Fruit fly (Drosophila melanogaster) whole organism, embryonic: ENCODE data around the gene veli.

ENCODE experiments used
- CG10147 ChIP-seq: fragments of 200-800 bp; sonication (Bioruptor generic); optimal IDR thresholded peaks from 2 replicates; lab custom pipeline; 2019; ENCODE audit warnings: missing biosample characterization, mild to moderate bottlenecking, missing genetic modification characterization, moderate library complexity
- CG10565 ChIP-seq: fragments of 200-800 bp; sonication (Bioruptor generic); optimal IDR thresholded peaks from 3 replicates; lab custom pipeline; 2016; ENCODE audit warnings: missing biosample characterization, mild to moderate bottlenecking, missing genetic modification characterization
- CG11504 ChIP-seq: fragments of 200-800 bp; sonication (Bioruptor generic); optimal IDR thresholded peaks from 3 replicates; lab custom pipeline; 2019; ENCODE audit warnings: missing biosample characterization, mild to moderate bottlenecking, missing genetic modification characterization, moderate library complexity
- CG13123 ChIP-seq: fragments of 200-800 bp; sonication (Bioruptor generic); optimal IDR thresholded peaks from 2 replicates; lab custom pipeline; 2016; ENCODE audit warnings: missing biosample characterization, missing genetic modification characterization
- CG1602 ChIP-seq: fragments of 200-800 bp; sonication (Bioruptor generic); optimal IDR thresholded peaks from 3 replicates; lab custom pipeline; 2016; ENCODE audit warnings: missing biosample characterization, missing genetic modification characterization
- CG16863 ChIP-seq: fragments of 200-800 bp; sonication (Bioruptor generic); optimal IDR thresholded peaks from 3 replicates; lab custom pipeline; 2016; ENCODE audit warnings: missing biosample characterization, missing genetic modification characterization
- CG18764 ChIP-seq: fragments of 200-800 bp; sonication (Bioruptor generic); optimal IDR thresholded peaks from 3 replicates; lab custom pipeline; 2016; ENCODE audit warnings: missing biosample characterization, missing genetic modification characterization
- CG2202 ChIP-seq: fragments of 200-800 bp; sonication (Bioruptor generic); optimal IDR thresholded peaks from 2 replicates; lab custom pipeline; 2018; ENCODE audit warnings: missing biosample characterization, mild to moderate bottlenecking, missing genetic modification characterization
- CG30020 ChIP-seq: fragments of 200-800 bp; optimal IDR thresholded peaks from 2 replicates; lab custom pipeline; 2019; ENCODE audit warnings: missing biosample characterization, mild to moderate bottlenecking, missing genetic modification characterization, moderate library complexity
- CG31365 ChIP-seq: fragments of 200-800 bp; sonication (Bioruptor generic); optimal IDR thresholded peaks from 2 replicates; lab custom pipeline; 2018; ENCODE audit warnings: missing biosample characterization, mild to moderate bottlenecking, missing genetic modification characterization
- CG3163 ChIP-seq: fragments of 200-800 bp; sonication (Bioruptor generic); optimal IDR thresholded peaks from 3 replicates; lab custom pipeline; 2016; ENCODE audit warnings: missing biosample characterization, missing genetic modification characterization
- CG3407 ChIP-seq: fragments of 200-800 bp; sonication (Bioruptor generic); optimal IDR thresholded peaks from 2 replicates; lab custom pipeline; 2018; ENCODE audit warnings: missing biosample characterization, mild to moderate bottlenecking, missing genetic modification characterization
- CG42726 ChIP-seq: fragments of 200-800 bp; sonication (Bioruptor generic); IDR thresholded peaks from 2 replicates; pipeline ENCODE4 v1.3.6; 2022; ENCODE audit warnings: missing biosample characterization, missing genetic modification characterization; ENCODE audit not compliant: partially characterized antibody
- CG4730 ChIP-seq: fragments of 200-800 bp; sonication (Bioruptor generic); IDR thresholded peaks from 2 replicates; pipeline ENCODE4 v1.3.6; 2022; ENCODE audit warnings: missing biosample characterization, missing genetic modification characterization
- CG7786 ChIP-seq: fragments of 200-800 bp; sonication (Bioruptor generic); optimal IDR thresholded peaks from 2 replicates; lab custom pipeline; 2016; ENCODE audit warnings: missing biosample characterization, missing genetic modification characterization
- CHES-1-like ChIP-seq: fragments of 200-800 bp; sonication (Bioruptor generic); optimal IDR thresholded peaks from 2 replicates; lab custom pipeline; 2016; ENCODE audit warnings: missing biosample characterization, missing genetic modification characterization
- Chrac-16 ChIP-seq: fragments of 200-800 bp; sonication (Bioruptor generic); optimal IDR thresholded peaks from 3 replicates; lab custom pipeline; 2016; ENCODE audit warnings: missing biosample characterization, missing genetic modification characterization
- Deaf1 ChIP-seq: fragments of 200-800 bp; optimal IDR thresholded peaks from 3 replicates; lab custom pipeline; 2019; ENCODE audit warnings: missing biosample characterization, mild to moderate bottlenecking, missing genetic modification characterization, moderate library complexity
- Dip3 ChIP-seq: fragments of 200-800 bp; sonication (Bioruptor generic); optimal IDR thresholded peaks from 3 replicates; lab custom pipeline; 2016; ENCODE audit warnings: missing biosample characterization, missing genetic modification characterization
- Dll ChIP-seq: fragments of 200-800 bp; sonication (Bioruptor generic); IDR thresholded peaks from 4 replicates; pipeline ENCODE4 v1.3.6; 2022; ENCODE audit warnings: missing biosample characterization, missing genetic modification characterization; ENCODE audit not compliant: partially characterized antibody
- Drgx ChIP-seq: fragments of 200-800 bp; sonication (Bioruptor generic); IDR thresholded peaks from 2 replicates; pipeline ENCODE4 v1.3.6; 2022; ENCODE audit warnings: missing biosample characterization, missing genetic modification characterization
- Lhr ChIP-seq: fragments of 200-800 bp; sonication (Bioruptor generic); optimal IDR thresholded peaks from 3 replicates; lab custom pipeline; 2017; ENCODE audit warnings: mild to moderate bottlenecking, missing biosample characterization, missing genetic modification reagents, missing genetic modification characterization
- Lpt ChIP-seq: fragments of >200 bp; optimal IDR thresholded peaks from 2 replicates; lab custom pipeline; 2018; ENCODE audit warnings: missing biosample characterization, missing genetic modification characterization
- Neu2 ChIP-seq: fragments of 200-800 bp; sonication (Bioruptor generic); optimal IDR thresholded peaks from 3 replicates; lab custom pipeline; 2016; ENCODE audit warnings: missing biosample characterization, missing genetic modification characterization, borderline replicate concordance
- Nf-YC ChIP-seq: fragments of 200-800 bp; optimal IDR thresholded peaks from 3 replicates; lab custom pipeline; 2019; ENCODE audit warnings: missing biosample characterization, mild to moderate bottlenecking, missing genetic modification characterization, moderate library complexity
- Oaz ChIP-seq: fragments of 200-800 bp; sonication (Bioruptor generic); IDR thresholded peaks from 2 replicates; pipeline ENCODE4 v1.3.6; 2022; ENCODE audit warnings: missing biosample characterization, missing genetic modification characterization
- Optix ChIP-seq: fragments of 200-800 bp; sonication (Bioruptor generic); IDR thresholded peaks from 3 replicates; pipeline ENCODE4 v1.3.6; 2022; ENCODE audit warnings: missing biosample characterization, missing genetic modification characterization
- Spps ChIP-seq: fragments of 200-800 bp; sonication (Bioruptor generic); optimal IDR thresholded peaks from 2 replicates; lab custom pipeline; 2018; ENCODE audit warnings: missing biosample characterization, mild to moderate bottlenecking, missing genetic modification characterization
- ara ChIP-seq: fragments of 200-800 bp; sonication (Bioruptor generic); IDR thresholded peaks from 2 replicates; pipeline ENCODE4 v1.3.6; 2022; ENCODE audit warnings: missing biosample characterization, missing genetic modification characterization
- ase ChIP-seq: fragments of 200-800 bp; sonication (Bioruptor generic); IDR thresholded peaks from 3 replicates; pipeline ENCODE4 v1.3.6; 2022; ENCODE audit warnings: missing biosample characterization, missing genetic modification characterization
- chinmo ChIP-seq: fragments of 200-800 bp; sonication (Bioruptor generic); IDR thresholded peaks from 4 replicates; pipeline ENCODE4 v1.3.6; 2022; ENCODE audit warnings: missing biosample characterization, missing genetic modification characterization; ENCODE audit not compliant: partially characterized antibody
- ci ChIP-seq: fragments of 200-800 bp; sonication (Bioruptor generic); IDR thresholded peaks from 3 replicates; pipeline ENCODE4 v1.3.6; 2022; ENCODE audit warnings: missing biosample characterization, missing genetic modification characterization
- crol ChIP-seq: fragments of 200-800 bp; sonication (Bioruptor generic); IDR thresholded peaks from 2 replicates; pipeline ENCODE4 v1.3.6; 2022; ENCODE audit warnings: missing biosample characterization, missing genetic modification characterization
- dpn ChIP-seq, 2 experiments: fragments of 200-800 bp; sonication (Bioruptor generic); optimal IDR thresholded peaks; 3 replicates each; lab custom pipeline; 2016; ENCODE audit warnings: missing biosample characterization in 2 of 2, missing genetic modification characterization in 2 of 2
- exex ChIP-seq: fragments of 200-800 bp; sonication (Bioruptor generic); optimal IDR thresholded peaks from 4 replicates; lab custom pipeline; 2018; ENCODE audit warnings: missing biosample characterization, mild to moderate bottlenecking, missing genetic modification characterization, moderate library complexity
- grau ChIP-seq: fragments of 200-800 bp; optimal IDR thresholded peaks from 3 replicates; lab custom pipeline; 2019; ENCODE audit warnings: missing biosample characterization, mild to moderate bottlenecking, missing genetic modification characterization, moderate library complexity
- grn ChIP-seq: fragments of 200-800 bp; sonication (Bioruptor generic); optimal IDR thresholded peaks from 3 replicates; lab custom pipeline; 2017; ENCODE audit warnings: missing biosample characterization, missing genetic modification characterization
- ham ChIP-seq: fragments of 200-800 bp; sonication (Bioruptor generic); IDR thresholded peaks from 2 replicates; pipeline ENCODE4 v1.3.6; 2022; ENCODE audit warnings: missing biosample characterization, missing genetic modification characterization
- hth ChIP-seq: fragments of >200 bp; optimal IDR thresholded peaks from 2 replicates; lab custom pipeline; 2017; ENCODE audit warnings: inconsistent platforms
- inv ChIP-seq: fragments of 200-800 bp; sonication (Bioruptor generic); IDR thresholded peaks from 2 replicates; pipeline ENCODE4 v1.3.6; 2022; ENCODE audit warnings: missing biosample characterization, missing genetic modification characterization; ENCODE audit not compliant: partially characterized antibody
- nom ChIP-seq: fragments of 200-800 bp; sonication (Bioruptor generic); optimal IDR thresholded peaks from 2 replicates; lab custom pipeline; 2017; ENCODE audit warnings: missing biosample characterization, missing genetic modification characterization, mild to moderate bottlenecking, moderate library complexity, missing genetic modification reagents
- onecut ChIP-seq: fragments of 200-800 bp; sonication (Bioruptor generic); IDR thresholded peaks from 2 replicates; pipeline ENCODE4 v1.3.6; 2022; ENCODE audit warnings: missing biosample characterization, missing genetic modification characterization
- otp ChIP-seq: fragments of 200-800 bp; sonication (Bioruptor generic); IDR thresholded peaks from 3 replicates; pipeline ENCODE4, ENCODE4 v1.3.6; 2022; ENCODE audit warnings: missing biosample characterization, missing genetic modification characterization
- pros ChIP-seq: fragments of 200-800 bp; sonication (Bioruptor generic); optimal IDR thresholded peaks from 3 replicates; lab custom pipeline; 2019; ENCODE audit warnings: missing biosample characterization, mild to moderate bottlenecking, missing genetic modification characterization, moderate library complexity
- ro ChIP-seq: fragments of 200-800 bp; sonication (Bioruptor generic); IDR thresholded peaks from 2 replicates; pipeline ENCODE4 v1.3.6; 2022; ENCODE audit warnings: missing biosample characterization, missing genetic modification characterization
- schlank ChIP-seq: fragments of 200-800 bp; sonication (Bioruptor generic); optimal IDR thresholded peaks from 2 replicates; lab custom pipeline; 2018; ENCODE audit warnings: missing biosample characterization, mild to moderate bottlenecking, missing genetic modification characterization
- slbo ChIP-seq: fragments of 200-800 bp; sonication (Bioruptor generic); IDR thresholded peaks from 2 replicates; pipeline ENCODE4 v1.3.6; 2022; ENCODE audit warnings: missing biosample characterization, missing genetic modification characterization
- sob ChIP-seq: fragments of 200-800 bp; sonication (Bioruptor generic); IDR thresholded peaks from 2 replicates; pipeline ENCODE4 v1.3.6; 2022; ENCODE audit warnings: missing biosample characterization, missing genetic modification characterization
- tna ChIP-seq: fragments of 200-800 bp; sonication (Bioruptor generic); IDR thresholded peaks from 2 replicates; pipeline ENCODE4 v1.3.6; 2022; ENCODE audit warnings: missing biosample characterization, missing genetic modification characterization; ENCODE audit not compliant: partially characterized antibody
- twi ChIP-seq: fragments of 200-800 bp; optimal IDR thresholded peaks from 2 replicates; lab custom pipeline; 2019; ENCODE audit warnings: missing biosample characterization, mild to moderate bottlenecking, missing genetic modification characterization, moderate library complexity
- unpg ChIP-seq: fragments of 200-800 bp; sonication (Bioruptor generic); optimal IDR thresholded peaks from 3 replicates; lab custom pipeline; 2018; ENCODE audit warnings: missing biosample characterization, mild to moderate bottlenecking, missing genetic modification characterization, moderate library complexity

veli gene

dm6 chr3R:25054451-25055188 lies 10.8 kb downstream of the veli start, which contains the start of gene CG31109 (continued):
- TF ChIP-seq otp (GFP tag; lab: Robert Waterston, UW) (no peak), Dip3 (no peak), CG13123 (GFP tag; lab: Kevin White, UChicago) (no peak), Nf-YC (peak; percentile 51), inv (GFP tag; lab: Robert Waterston, UW) (no peak), sob (GFP tag; lab: Robert Waterston, UW) (no peak), tna (no peak), chinmo (GFP tag; lab: Robert Waterston, UW) (no peak), Oaz (no peak), Neu2 (GFP tag; lab: Kevin White, UChicago) (no peak), CHES-1-like (GFP tag; lab: Kevin White, UChicago) (peak; percentile 50), dpn (GFP tag; optimal IDR thresholded peaks at IDR 0.05; lab: Kevin White, UChicago) (peak in 1 of 2 experiments; percentile 4), CG18764 (no peak), grn (no peak), CG31365 (tag; lab: Kevin White, UChicago) (no peak), onecut (GFP tag; lab: Robert Waterston, UW) (peak; percentile 60), schlank (tag; lab: Kevin White, UChicago) (no peak), Lhr (GFP tag; lab: Kevin White, UChicago) (peak; percentile 31), Spps (no peak), ham (no peak), ase (GFP tag; lab: Robert Waterston, UW) (no peak), hth (lab: Kevin White, UChicago) (no peak), CG4730 (GFP tag; lab: Robert Waterston, UW) (no peak), CG42726 (GFP tag; lab: Robert Waterston, UW) (no peak), exex (tag; lab: Kevin White, UChicago) (no peak), CG30020 (tag; lab: Kevin White, UChicago) (peak; percentile 92), CG3163 (GFP tag; lab: Kevin White, UChicago) (no peak), crol (no peak), Chrac-16 (GFP tag; lab: Kevin White, UChicago) (no peak), CG16863 (GFP tag; lab: Kevin White, UChicago) (no peak), pros (no peak), slbo (GFP tag; lab: Robert Waterston, UW) (no peak), Optix (no peak), CG11504 (tag; lab: Kevin White, UChicago) (no peak), CG10565 (no peak), grau (tag; lab: Kevin White, UChicago) (peak; percentile 39), CG3407 (GFP tag; lab: Kevin White, UChicago) (no peak), CG10147 (peak; percentile 40), CG2202 (no peak), ro (GFP tag; lab: Robert Waterston, UW) (no peak), Lpt (GFP tag; lab: Kevin White, UChicago) (no peak), ara (GFP tag; lab: Robert Waterston, UW) (no peak), CG7786 (GFP tag; lab: Kevin White, UChicago) (peak; percentile 3), ci (GFP tag; lab: Robert Waterston, UW) (peak; percentile 26; the same call in 1 of the 3 replicates), Deaf1 (no peak), Dll (GFP tag; lab: Robert Waterston, UW) (peak; percentile 50; the same call in 1 of the 4 replicates), twi (tag; lab: Kevin White, UChicago) (peak; percentile 27), CG1602 (GFP tag; lab: Kevin White, UChicago) (no peak), nom (GFP tag; lab: Kevin White, UChicago) (peak; percentile 3), Drgx (no peak), unpg (GFP tag; lab: Kevin White, UChicago) (no peak)
